Worm (Caenorhabditis elegans) whole organism, dauer: ENCODE results near the gene clec-85.
"Not testable (repeated sequence)": the region's sequence is repeated elsewhere in the genome, so short reads cannot be mapped to it uniquely, and the experiment has no call there.

Source experiments
- unc-62 ChIP-seq: sonication (generic microtip); optimal IDR thresholded peaks from 2 replicates; lab custom pipeline; 2017; ENCODE audit warnings: missing biosample characterization, missing genetic modification reagents, missing genetic modification characterization

clec-85 gene

DNA sequence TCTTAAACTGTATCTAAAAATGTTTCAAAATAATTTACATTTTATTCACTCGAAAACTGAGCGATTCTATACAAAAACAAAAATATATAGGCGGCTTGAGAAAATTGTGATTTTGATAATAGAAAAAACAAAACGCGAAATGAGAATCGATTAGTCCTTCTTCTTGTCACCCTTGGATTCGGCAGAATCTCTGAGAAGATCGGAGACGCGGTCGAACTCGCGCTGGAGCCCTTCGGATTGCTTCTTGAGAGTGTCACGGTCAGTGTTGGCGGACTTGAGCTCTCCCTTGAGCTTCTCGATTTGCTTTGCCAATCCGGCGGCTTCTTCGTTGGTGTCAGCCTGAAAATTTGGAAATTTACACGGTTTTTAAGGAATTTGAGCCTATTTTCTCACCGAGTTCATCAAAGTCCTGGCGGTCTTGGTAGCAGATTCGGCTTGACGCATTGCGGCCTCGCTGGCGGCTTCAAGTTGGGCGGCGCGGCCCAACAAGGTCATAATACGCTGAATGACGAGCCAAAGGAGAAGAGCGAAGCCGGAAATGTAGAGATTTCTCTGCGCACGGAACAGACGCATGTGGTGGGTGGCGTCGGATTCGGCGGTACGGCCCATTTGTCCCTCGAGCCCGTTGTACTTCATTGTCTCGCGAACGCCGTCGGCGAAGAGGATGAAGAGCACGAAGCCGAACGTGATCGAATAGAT is 41.0 kb downstream of the clec-85 start:
- no peak for TF ChIP-seq unc-62 (GFP tag; lab: Kevin White, UChicago)

ce11 chrIV:2892395-2892786 is 41.7 kb downstream of the clec-85 start, which contains the start of gene Y54G2A.18:
Gene Y54G2A.18 (minus strand): TSS chrIV:2892495.
- TF ChIP-seq unc-62 (GFP tag; lab: Kevin White, UChicago) = no peak

- TF ChIP-seq unc-62 (GFP tag; lab: Kevin White, UChicago) = no peak
Measured at ce11 chrIV:2892787-2893485, 42.2 kb downstream of the clec-85 start.

- TF ChIP-seq unc-62 (GFP tag; lab: Kevin White, UChicago) = no peak
Measured at ce11 chrIV:2893486-2893842, 42.8 kb downstream of the clec-85 start.

DNA sequence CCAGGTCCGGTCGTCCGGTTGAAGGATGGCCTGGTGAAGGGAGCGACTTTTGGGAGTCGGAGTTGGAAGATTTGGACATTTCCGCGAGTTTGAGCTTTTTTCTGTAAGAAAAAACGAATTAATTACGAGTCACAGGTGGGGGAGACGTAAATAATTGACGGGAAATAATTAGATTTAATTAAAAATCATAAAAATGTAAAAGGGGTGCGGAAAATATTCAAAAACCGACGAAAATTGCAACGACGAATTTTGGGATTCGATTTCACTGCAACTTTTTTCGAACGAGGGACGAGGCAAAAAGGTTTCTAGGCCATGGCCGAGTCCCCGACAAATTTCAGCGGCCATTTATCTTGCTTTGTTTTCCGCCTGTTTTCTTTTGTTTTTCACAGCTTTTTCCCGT is 43.9 kb downstream of the clec-85 start, which contains the start of gene Y54G2A.19:
Gene Y54G2A.19 (minus strand): TSS at position 101 of the 400 bp plus-strand sequence.
- not testable (repeated sequence) for TF ChIP-seq unc-62 (GFP tag; lab: Kevin White, UChicago)

- no peak for TF ChIP-seq unc-62 (GFP tag; lab: Kevin White, UChicago)
Measured at ce11 chrIV:2897644-2898160, 47.0 kb downstream of the clec-85 start, which contains the start of gene Y54G2A.36. Gene Y54G2A.36 (plus strand): TSS chrIV:2897694.
